Worm (Caenorhabditis elegans) whole organism, young adult: ENCODE measurements around the gene hpo-28.

Source experiments
- B0019.2 ChIP-seq: fragments of 200-800 bp; sonication (Bioruptor generic); conservative IDR thresholded peaks from 2 replicates; pipeline ENCODE4 v1.3.6; 2022; ENCODE audit warnings: missing genetic modification reagents, missing genetic modification characterization, missing compliant biosample characterization
- B0261.1 ChIP-seq: sonication (generic microtip); optimal IDR thresholded peaks from 2 replicates; lab custom pipeline; 2016; ENCODE audit warnings: mild to moderate bottlenecking, missing genetic modification characterization, moderate library complexity, missing compliant biosample characterization
- D2030.7 ChIP-seq: fragments of 200-800 bp; sonication (Bioruptor generic); IDR thresholded peaks from 2 replicates; pipeline ENCODE4 v1.3.6; 2022; ENCODE audit warnings: missing genetic modification reagents, missing genetic modification characterization, missing compliant biosample characterization
- ama-1 ChIP-seq, 3 experiments: fragments of 150-350 bp in 1 of 3; sonication (generic microtip) in 2 of 3; optimal IDR thresholded peaks; 2 replicates each; lab custom pipeline; 2014 to 2018; ENCODE audit warnings: missing biosample characterization in 2 of 3, missing genetic modification characterization in 2 of 3, missing genetic modification reagents in 2 of 3
- hrde-1 ChIP-seq: sonication (generic microtip); optimal IDR thresholded peaks from 2 replicates; lab custom pipeline; 2016; ENCODE audit warnings: missing genetic modification characterization, mild to moderate bottlenecking, missing compliant biosample characterization, moderate library complexity, missing genotype, missing genetic modification reagents, borderline replicate concordance
- hsf-1 ChIP-seq: fragments of 200-800 bp; sonication (Bioruptor generic); IDR thresholded peaks from 2 replicates; pipeline ENCODE4 v1.3.6; 2022; ENCODE audit warnings: missing genetic modification reagents, missing genetic modification characterization, missing compliant biosample characterization
- let-607 ChIP-seq, 2 experiments: fragments of 200-800 bp in 1 of 2; sonication (Bioruptor generic) in 1 of 2; sonication (generic microtip) in 1 of 2; optimal IDR thresholded peaks; 2 replicates each; lab custom pipeline; 2016 to 2018; ENCODE audit warnings: mild to moderate bottlenecking in 2 of 2, missing compliant biosample characterization in 2 of 2, missing genetic modification characterization in 2 of 2, moderate library complexity in 2 of 2, missing genotype in 1 of 2
- lsy-27 ChIP-seq: sonication (generic microtip); optimal IDR thresholded peaks from 2 replicates; lab custom pipeline; 2017; ENCODE audit warnings: missing genetic modification characterization, mild to moderate bottlenecking, missing compliant biosample characterization, antibody characterized with exemption, missing genotype, borderline replicate concordance; ENCODE audit not compliant: insufficient read depth
- madf-8 ChIP-seq: fragments of 200-800 bp; sonication (Bioruptor generic); conservative IDR thresholded peaks from 2 replicates; pipeline ENCODE4 v1.3.6; 2022; ENCODE audit warnings: missing genetic modification reagents, missing genetic modification characterization, missing compliant biosample characterization
- nhr-27 ChIP-seq: fragments of 200-800 bp; sonication (Bioruptor generic); optimal IDR thresholded peaks from 2 replicates; lab custom pipeline; 2018; ENCODE audit warnings: mild to moderate bottlenecking, missing genetic modification characterization, moderate library complexity, missing compliant biosample characterization
- zfh-2 ChIP-seq: fragments of 200-800 bp; sonication (Bioruptor generic); conservative IDR thresholded peaks from 2 replicates; pipeline ENCODE4 v1.3.6; 2022; ENCODE audit warnings: missing genetic modification reagents, missing genetic modification characterization, missing compliant biosample characterization

DNA sequence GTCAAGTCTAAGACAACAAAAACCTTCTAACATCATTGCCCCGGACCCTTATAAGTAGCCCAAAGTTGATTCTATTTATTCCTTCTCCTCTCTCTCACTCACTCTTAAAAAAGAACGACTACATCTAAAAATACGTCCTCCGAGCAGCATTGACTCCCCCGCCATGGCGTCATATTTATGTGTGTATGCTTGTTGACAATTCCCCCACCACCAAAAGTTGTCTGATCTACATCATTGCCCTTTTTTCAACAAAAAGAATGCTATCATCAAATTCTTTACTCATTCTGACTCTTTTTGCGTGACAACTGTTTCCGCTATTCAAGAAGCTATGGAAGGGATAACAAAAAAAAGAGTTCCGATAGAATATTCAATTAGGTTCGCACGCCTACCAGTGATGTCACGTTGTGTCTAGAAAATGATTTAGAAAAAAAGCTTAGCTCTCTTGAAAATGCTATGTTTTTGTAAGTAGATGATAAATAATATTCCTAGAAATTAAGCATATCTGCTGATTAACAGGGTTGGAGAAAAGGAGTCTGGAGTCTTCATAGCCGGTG, 48.4 kb upstream of the hpo-28 start:
- TF ChIP-seq ama-1 (optimal IDR thresholded peaks at IDR 0.05; lab: Kevin White, UChicago) (no peak), ama-1 (GFP tag; optimal IDR thresholded peaks at IDR 0.05; lab: Kevin White, UChicago) (no peak), D2030.7 (GFP tag; lab: Robert Waterston, UW) (no peak), madf-8 (GFP tag; lab: Robert Waterston, UW) (no peak), hsf-1 (GFP tag; lab: Robert Waterston, UW) (no peak), B0261.1 (no peak), zfh-2 (GFP tag; lab: Robert Waterston, UW) (no peak), nhr-27 (tag; lab: Kevin White, UChicago) (no peak), hrde-1 (tag; lab: Kevin White, UChicago) (no peak), B0019.2 (no peak), lsy-27 (tag; lab: Kevin White, UChicago) (no peak), let-607 (tag; optimal IDR thresholded peaks at IDR 0.05; lab: Kevin White, UChicago) (no peak)
